Fruit fly (Drosophila melanogaster) whole organism, embryonic: ENCODE data around the gene CG32413.

ENCODE experiments used
- Atf-2 ChIP-seq: fragments of 200-800 bp; sonication (Bioruptor generic); optimal IDR thresholded peaks from 2 replicates; lab custom pipeline; 2016; ENCODE audit warnings: missing biosample characterization, missing genetic modification characterization
- CG10565 ChIP-seq: fragments of 200-800 bp; sonication (Bioruptor generic); optimal IDR thresholded peaks from 3 replicates; lab custom pipeline; 2016; ENCODE audit warnings: missing biosample characterization, mild to moderate bottlenecking, missing genetic modification characterization
- CG13624 ChIP-seq: fragments of 200-800 bp; sonication (Bioruptor generic); optimal IDR thresholded peaks from 2 replicates; lab custom pipeline; 2016; ENCODE audit warnings: missing biosample characterization, missing genetic modification characterization
- CG1529 ChIP-seq: fragments of 200-800 bp; sonication (Bioruptor generic); optimal IDR thresholded peaks from 3 replicates; lab custom pipeline; 2018; ENCODE audit warnings: missing biosample characterization, missing genetic modification characterization
- CG15601 ChIP-seq: fragments of 200-800 bp; sonication (Bioruptor generic); optimal IDR thresholded peaks from 3 replicates; lab custom pipeline; 2019; ENCODE audit warnings: missing biosample characterization, mild to moderate bottlenecking, missing genetic modification characterization, moderate library complexity
- CG16813 ChIP-seq: fragments of 200-800 bp; sonication (Bioruptor generic); IDR thresholded peaks from 3 replicates; pipeline ENCODE4 v1.3.6; 2022; ENCODE audit warnings: missing biosample characterization, missing genetic modification characterization; ENCODE audit not compliant: partially characterized antibody
- CG16863 ChIP-seq: fragments of 200-800 bp; sonication (Bioruptor generic); optimal IDR thresholded peaks from 3 replicates; lab custom pipeline; 2016; ENCODE audit warnings: missing biosample characterization, missing genetic modification characterization
- CG30431 ChIP-seq: fragments of 200-800 bp; sonication (Bioruptor generic); optimal IDR thresholded peaks from 2 replicates; lab custom pipeline; 2017; ENCODE audit warnings: missing biosample characterization, missing genetic modification characterization
- CG3065 ChIP-seq: fragments of 200-800 bp; sonication (Bioruptor generic); optimal IDR thresholded peaks from 2 replicates; lab custom pipeline; 2016; ENCODE audit warnings: missing biosample characterization, missing genetic modification characterization
- CG34376 ChIP-seq: fragments of 200-800 bp; sonication (Bioruptor generic); optimal IDR thresholded peaks from 2 replicates; lab custom pipeline; 2018; ENCODE audit warnings: missing biosample characterization, mild to moderate bottlenecking, missing genetic modification characterization
- CG3838 ChIP-seq: fragments of 200-800 bp; sonication (Bioruptor generic); optimal IDR thresholded peaks from 3 replicates; lab custom pipeline; 2016; ENCODE audit warnings: missing biosample characterization, missing genetic modification characterization
- CG4730 ChIP-seq: fragments of 200-800 bp; sonication (Bioruptor generic); IDR thresholded peaks from 2 replicates; pipeline ENCODE4 v1.3.6; 2022; ENCODE audit warnings: missing biosample characterization, missing genetic modification characterization
- CG4820 ChIP-seq: fragments of 200-800 bp; sonication (Bioruptor generic); optimal IDR thresholded peaks from 3 replicates; lab custom pipeline; 2016; ENCODE audit warnings: missing biosample characterization, missing genetic modification characterization
- CG5953 ChIP-seq: fragments of 200-800 bp; sonication (Bioruptor generic); IDR thresholded peaks from 2 replicates; pipeline ENCODE4 v1.3.6; 2022; ENCODE audit warnings: missing biosample characterization, missing genetic modification characterization
- CG6683 ChIP-seq: fragments of 200-800 bp; sonication (Bioruptor generic); optimal IDR thresholded peaks from 2 replicates; lab custom pipeline; 2017; ENCODE audit warnings: missing biosample characterization, mild to moderate bottlenecking, missing genetic modification characterization, missing genetic modification reagents
- CG6791 ChIP-seq: fragments of 200-800 bp; sonication (Bioruptor generic); IDR thresholded peaks from 3 replicates; pipeline ENCODE4 v1.3.6; 2022; ENCODE audit warnings: missing biosample characterization, missing genetic modification characterization; ENCODE audit not compliant: partially characterized antibody
- CTCF ChIP-seq: fragments of 200-800 bp; sonication (Bioruptor generic); optimal IDR thresholded peaks from 2 replicates; lab custom pipeline; 2017; ENCODE audit warnings: missing biosample characterization, mild to moderate bottlenecking, missing genetic modification characterization, moderate library complexity
- Chrac-16 ChIP-seq: fragments of 200-800 bp; sonication (Bioruptor generic); optimal IDR thresholded peaks from 3 replicates; lab custom pipeline; 2016; ENCODE audit warnings: missing biosample characterization, missing genetic modification characterization
- D ChIP-seq, 2 experiments: fragments of 200-800 bp in 1 of 2; fragments of >200 bp in 1 of 2; sonication (Bioruptor generic) in 1 of 2; optimal IDR thresholded peaks; 2 replicates in 1 of 2; 3 replicates in 1 of 2; lab custom pipeline; 2017; ENCODE audit warnings: mild to moderate bottlenecking in 1 of 2, missing biosample characterization in 1 of 2, missing genetic modification characterization in 1 of 2, missing genetic modification reagents in 1 of 2
- D19B ChIP-seq: fragments of 200-800 bp; sonication (Bioruptor generic); optimal IDR thresholded peaks from 2 replicates; lab custom pipeline; 2017; ENCODE audit warnings: missing biosample characterization, mild to moderate bottlenecking, missing genetic modification characterization
- Dip3 ChIP-seq: fragments of 200-800 bp; sonication (Bioruptor generic); optimal IDR thresholded peaks from 3 replicates; lab custom pipeline; 2016; ENCODE audit warnings: missing biosample characterization, missing genetic modification characterization
- Doc2 ChIP-seq: fragments of 200-800 bp; sonication (Bioruptor generic); IDR thresholded peaks from 2 replicates; pipeline ENCODE4 v1.3.6; 2022; ENCODE audit warnings: missing biosample characterization, missing genetic modification characterization
- Dref ChIP-seq: fragments of 200-800 bp; sonication (Bioruptor generic); IDR thresholded peaks from 2 replicates; pipeline ENCODE4 v1.3.6; 2022; ENCODE audit warnings: missing biosample characterization, missing genetic modification characterization
- ERR ChIP-seq: fragments of 200-800 bp; sonication (Bioruptor generic); optimal IDR thresholded peaks from 2 replicates; lab custom pipeline; 2016; ENCODE audit warnings: missing biosample characterization, missing genetic modification characterization
- Ets65A ChIP-seq: fragments of 200-800 bp; sonication (Bioruptor generic); peaks from one replicate; lab custom pipeline; 2016; ENCODE audit warnings: missing biosample characterization, missing genetic modification characterization
- Hsf ChIP-seq: fragments of 200-800 bp; sonication (Bioruptor generic); optimal IDR thresholded peaks from 3 replicates; lab custom pipeline; 2016; ENCODE audit warnings: missing biosample characterization, missing genetic modification characterization
- NC2α ChIP-seq: fragments of 200-800 bp; sonication (Bioruptor generic); optimal IDR thresholded peaks from 2 replicates; lab custom pipeline; 2016; ENCODE audit warnings: missing biosample characterization, missing genetic modification characterization
- Nf-YA ChIP-seq: fragments of 200-800 bp; sonication (Bioruptor generic); IDR thresholded peaks from 2 replicates; pipeline ENCODE4 v1.3.6; 2022; ENCODE audit warnings: missing biosample characterization, missing genetic modification characterization
- NfI ChIP-seq: fragments of 200-800 bp; sonication (Bioruptor generic); optimal IDR thresholded peaks from 3 replicates; lab custom pipeline; 2018; ENCODE audit warnings: missing biosample characterization, mild to moderate bottlenecking, missing genetic modification characterization, moderate library complexity
- Ravus ChIP-seq: fragments of 200-800 bp; sonication (Bioruptor generic); IDR thresholded peaks from 2 replicates; pipeline ENCODE4 v1.3.6; 2022; ENCODE audit warnings: missing biosample characterization, missing genetic modification characterization
- Rx ChIP-seq: fragments of 200-800 bp; sonication (Bioruptor generic); IDR thresholded peaks from 2 replicates; pipeline ENCODE4 v1.3.6; 2022; ENCODE audit warnings: missing biosample characterization, missing genetic modification characterization
- Vsx1 ChIP-seq: fragments of 200-800 bp; sonication (Bioruptor generic); optimal IDR thresholded peaks from 2 replicates; lab custom pipeline; 2017; ENCODE audit warnings: missing biosample characterization, mild to moderate bottlenecking, missing genetic modification characterization, missing genetic modification reagents
- bsh ChIP-seq, 2 experiments: fragments of 200-800 bp; sonication (Bioruptor generic); optimal IDR thresholded peaks; 2 replicates each; lab custom pipeline; 2017 to 2018; ENCODE audit warnings: mild to moderate bottlenecking in 2 of 2, missing biosample characterization in 2 of 2, missing genetic modification characterization in 2 of 2, moderate library complexity in 1 of 2
- crp ChIP-seq, 2 experiments: fragments of 200-800 bp; sonication (Bioruptor generic); optimal IDR thresholded peaks; 2 replicates in 1 of 2; 3 replicates in 1 of 2; lab custom pipeline; 2017; ENCODE audit warnings: missing biosample characterization in 2 of 2, missing genetic modification characterization in 2 of 2, mild to moderate bottlenecking in 1 of 2, moderate library complexity in 1 of 2
- dm ChIP-seq: fragments of 200-800 bp; sonication (Bioruptor generic); optimal IDR thresholded peaks from 3 replicates; lab custom pipeline; 2016; ENCODE audit warnings: missing biosample characterization, missing genetic modification characterization
- dpn ChIP-seq, 2 experiments: fragments of 200-800 bp; sonication (Bioruptor generic); optimal IDR thresholded peaks; 3 replicates each; lab custom pipeline; 2016; ENCODE audit warnings: missing biosample characterization in 2 of 2, missing genetic modification characterization in 2 of 2
- emc ChIP-seq: fragments of 200-800 bp; sonication (Bioruptor generic); optimal IDR thresholded peaks from 2 replicates; lab custom pipeline; 2016; ENCODE audit warnings: missing biosample characterization, missing genetic modification characterization
- esg ChIP-seq: fragments of 200-800 bp; sonication (Bioruptor generic); conservative IDR thresholded peaks from 2 replicates; pipeline ENCODE4 v1.3.6; 2022; ENCODE audit warnings: missing biosample characterization, missing genetic modification characterization
- ewg ChIP-seq: fragments of 200-800 bp; sonication (Bioruptor generic); optimal IDR thresholded peaks from 3 replicates; lab custom pipeline; 2017; ENCODE audit warnings: mild to moderate bottlenecking, missing biosample characterization, missing genetic modification reagents, missing genetic modification characterization
- gfzf ChIP-seq: fragments of 200-800 bp; sonication (Bioruptor generic); optimal IDR thresholded peaks from 2 replicates; lab custom pipeline; 2016; ENCODE audit warnings: missing biosample characterization, mild to moderate bottlenecking, missing genetic modification characterization, moderate library complexity
- hbn ChIP-seq: fragments of 200-800 bp; sonication (Bioruptor generic); IDR thresholded peaks from 2 replicates; pipeline ENCODE4 v1.3.6; 2022; ENCODE audit warnings: missing biosample characterization, missing genetic modification characterization; ENCODE audit not compliant: partially characterized antibody
- kni ChIP-seq: fragments of 200-800 bp; sonication (Bioruptor generic); optimal IDR thresholded peaks from 3 replicates; lab custom pipeline; 2017; ENCODE audit warnings: mild to moderate bottlenecking, missing biosample characterization, missing genetic modification reagents, missing genetic modification characterization
- lmd ChIP-seq: fragments of 200-800 bp; sonication (Bioruptor generic); IDR thresholded peaks from 2 replicates; pipeline ENCODE4 v1.3.6; 2022; ENCODE audit warnings: missing biosample characterization, missing genetic modification characterization
- maf-S ChIP-seq: fragments of 200-800 bp; sonication (Bioruptor generic); optimal IDR thresholded peaks from 2 replicates; lab custom pipeline; 2016; ENCODE audit warnings: missing biosample characterization, missing genetic modification characterization
- peb ChIP-seq: fragments of 200-800 bp; sonication (Bioruptor generic); IDR thresholded peaks from 2 replicates; pipeline ENCODE4 v1.3.6; 2022; ENCODE audit warnings: missing biosample characterization, missing genetic modification characterization
- pros ChIP-seq: fragments of 200-800 bp; sonication (Bioruptor generic); optimal IDR thresholded peaks from 3 replicates; lab custom pipeline; 2019; ENCODE audit warnings: missing biosample characterization, mild to moderate bottlenecking, missing genetic modification characterization, moderate library complexity
- sens ChIP-seq: fragments of 200-800 bp; sonication (Bioruptor generic); peaks from one replicate; lab custom pipeline; 2016; ENCODE audit warnings: missing biosample characterization, missing genetic modification characterization
- sim ChIP-seq: fragments of 200-800 bp; sonication (Bioruptor generic); IDR thresholded peaks from 2 replicates; pipeline ENCODE4 v1.3.6; 2022; ENCODE audit warnings: missing biosample characterization, missing genetic modification characterization
- sisA ChIP-seq: fragments of 200-800 bp; sonication (Bioruptor generic); IDR thresholded peaks from 2 replicates; pipeline ENCODE4 v1.3.6; 2022; ENCODE audit warnings: missing biosample characterization, missing genetic modification characterization
- sna ChIP-seq: fragments of 200-800 bp; sonication (Bioruptor generic); IDR thresholded peaks from 2 replicates; pipeline ENCODE4 v1.3.6; 2022; ENCODE audit warnings: missing biosample characterization, missing genetic modification characterization; ENCODE audit not compliant: partially characterized antibody

CG32413 gene

DNA sequence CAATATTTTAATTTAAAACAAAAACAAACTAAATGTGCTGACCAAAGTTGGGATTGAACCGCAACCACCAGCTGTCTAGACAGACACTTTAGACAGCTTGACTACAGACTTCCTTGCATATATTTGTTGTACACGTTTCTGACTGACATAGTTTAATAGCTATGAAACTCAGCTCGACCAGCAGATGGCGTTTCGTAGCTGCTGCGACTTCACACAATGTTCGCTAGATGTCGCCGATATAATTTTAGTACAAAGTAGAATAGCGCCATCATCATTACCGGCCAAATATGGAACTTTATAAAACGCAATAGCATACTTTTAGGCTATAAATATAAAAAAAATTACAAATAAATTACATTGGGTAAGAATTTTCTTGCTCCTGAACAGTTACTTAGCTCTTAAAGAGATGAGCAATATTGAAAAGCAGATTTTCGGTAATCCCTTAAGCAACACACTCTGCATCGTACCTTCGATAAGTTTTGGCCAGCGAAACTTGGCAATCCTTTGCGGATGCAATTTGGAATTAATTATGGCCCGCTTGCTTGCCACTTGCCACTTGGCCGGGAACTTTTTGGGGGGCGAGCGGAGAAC is 34.1 kb downstream of the CG32413 start (continued):
- TF ChIP-seq CG1529 (GFP tag; lab: Kevin White, UChicago) (no peak), lmd (peak; percentile 77), CG10565 (GFP tag; lab: Kevin White, UChicago) (no peak), bsh (GFP tag; optimal IDR thresholded peaks at IDR 0.05; lab: Kevin White, UChicago) (peak in 1 of 2 experiments; percentile 37), Dref (GFP tag; lab: Robert Waterston, UW) (0 out of 2 replicates have a peak, but pooled peaks have one; percentile 8), CG4820 (GFP tag; lab: Kevin White, UChicago) (peak; percentile 64), Ravus (GFP tag; lab: Robert Waterston, UW) (no peak), maf-S (GFP tag; lab: Kevin White, UChicago) (no peak), CG16863 (GFP tag; lab: Kevin White, UChicago) (peak; percentile 41), peb (GFP tag; lab: Robert Waterston, UW) (peak; percentile 65), Chrac-16 (peak; percentile 61), sisA (GFP tag; lab: Robert Waterston, UW) (peak; percentile 83), Vsx1 (GFP tag; lab: Kevin White, UChicago) (no peak), hbn (GFP tag; lab: Robert Waterston, UW) (no peak), emc (GFP tag; lab: Kevin White, UChicago) (peak; percentile 22), crp (GFP tag; optimal IDR thresholded peaks at IDR 0.05; lab: Kevin White, UChicago) (no peak), CG6683 (GFP tag; lab: Kevin White, UChicago) (no peak), dpn (GFP tag; optimal IDR thresholded peaks at IDR 0.05; lab: Kevin White, UChicago) (peak; percentile 78 to 89), CTCF (GFP tag; lab: Kevin White, UChicago) (peak; percentile 100), Hsf (peak; percentile 65), D (optimal IDR thresholded peaks at IDR 0.05; lab: Kevin White, UChicago) (no peak), D (GFP tag; optimal IDR thresholded peaks at IDR 0.05; lab: Kevin White, UChicago) (peak; percentile 25), Atf-2 (GFP tag; lab: Kevin White, UChicago) (no peak), ERR (GFP tag; lab: Kevin White, UChicago) (no peak), CG3065 (GFP tag; lab: Kevin White, UChicago) (no peak), CG34376 (peak; percentile 2), CG4730 (GFP tag; lab: Robert Waterston, UW) (peak; percentile 71), ewg (GFP tag; lab: Kevin White, UChicago) (peak; percentile 34), Nf-YA (GFP tag; lab: Robert Waterston, UW) (0 out of 2 replicates have a peak, but pooled peaks have one; percentile 20), pros (no peak), CG5953 (GFP tag; lab: Robert Waterston, UW) (peak; percentile 23; the same call in 1 of the 2 replicates), CG15601 (peak; percentile 62), CG16813 (GFP tag; lab: Robert Waterston, UW) (no peak; the same call in 2 of the 3 replicates), sim (GFP tag; lab: Robert Waterston, UW) (no peak), sens (GFP tag; lab: Kevin White, UChicago) (peak; percentile 92), NfI (GFP tag; lab: Kevin White, UChicago) (peak; percentile 69), Ets65A (peak; percentile 86), Dip3 (GFP tag; lab: Kevin White, UChicago) (peak; percentile 50), gfzf (GFP tag; lab: Kevin White, UChicago) (peak; percentile 4), CG3838 (no peak), Rx (GFP tag; lab: Robert Waterston, UW) (peak; percentile 66), CG13624 (GFP tag; lab: Kevin White, UChicago) (peak; percentile 25), sna (GFP tag; lab: Robert Waterston, UW) (no peak), dm (no peak), Doc2 (no peak), D19B (no peak), CG6791 (peak; percentile 87), NC2α (GFP tag; lab: Kevin White, UChicago) (peak; percentile 11), CG30431 (GFP tag; lab: Kevin White, UChicago) (peak; percentile 27), esg (GFP tag; lab: Robert Waterston, UW) (peak; percentile 22; the same call in 1 of the 2 replicates), kni (GFP tag; lab: Kevin White, UChicago) (peak; percentile 9)
